Fruit fly (Drosophila melanogaster) whole organism, prepupa: ENCODE data around the gene Jarid2.

ENCODE experiments used
- CG10631 ChIP-seq: fragments of 200-800 bp; sonication (Bioruptor generic); optimal IDR thresholded peaks from 2 replicates; lab custom pipeline; 2016; ENCODE audit warnings: missing biosample characterization, missing genetic modification characterization
- CG10669 ChIP-seq: fragments of 200-800 bp; sonication (Bioruptor generic); optimal IDR thresholded peaks from 3 replicates; lab custom pipeline; 2018; ENCODE audit warnings: missing biosample characterization, mild to moderate bottlenecking, missing genetic modification characterization, moderate library complexity
- CG11294 ChIP-seq: fragments of 200-800 bp; sonication (Bioruptor generic); IDR thresholded peaks from 2 replicates; pipeline ENCODE4 v1.3.6; 2022; ENCODE audit warnings: missing biosample characterization, missing genetic modification characterization
- CG11762 ChIP-seq: fragments of 200-800 bp; sonication (Bioruptor generic); optimal IDR thresholded peaks from 3 replicates; lab custom pipeline; 2016; ENCODE audit warnings: missing biosample characterization, missing genetic modification characterization; ENCODE audit not compliant: insufficient read depth
- CG11902 ChIP-seq: fragments of 200-800 bp; sonication (Bioruptor generic); optimal IDR thresholded peaks from 3 replicates; lab custom pipeline; 2016; ENCODE audit warnings: missing biosample characterization, missing genetic modification characterization
- CG15336 ChIP-seq: fragments of 200-800 bp; sonication (Bioruptor generic); IDR thresholded peaks from 2 replicates; pipeline ENCODE4 v1.3.6; 2022; ENCODE audit warnings: missing biosample characterization, missing genetic modification characterization
- CG1621 ChIP-seq: fragments of 200-800 bp; sonication (Bioruptor generic); optimal IDR thresholded peaks from 3 replicates; lab custom pipeline; 2018; ENCODE audit warnings: missing biosample characterization, mild to moderate bottlenecking, missing genetic modification characterization
- CG16779 ChIP-seq: fragments of 200-800 bp; sonication (Bioruptor generic); optimal IDR thresholded peaks from 3 replicates; lab custom pipeline; 2017; ENCODE audit warnings: missing biosample characterization, mild to moderate bottlenecking, missing genetic modification characterization
- CG32006 ChIP-seq: fragments of 200-800 bp; sonication (Bioruptor generic); optimal IDR thresholded peaks from 3 replicates; lab custom pipeline; 2017; ENCODE audit warnings: missing biosample characterization, mild to moderate bottlenecking, missing genetic modification characterization
- CG34406 ChIP-seq: fragments of 200-800 bp; sonication (Bioruptor generic); optimal IDR thresholded peaks from 3 replicates; lab custom pipeline; 2016; ENCODE audit warnings: missing biosample characterization, missing genetic modification characterization
- CG4318 ChIP-seq: fragments of 200-800 bp; sonication (Bioruptor generic); optimal IDR thresholded peaks from 3 replicates; lab custom pipeline; 2017; ENCODE audit warnings: missing biosample characterization, mild to moderate bottlenecking, missing genetic modification characterization
- CG6276 ChIP-seq: fragments of 200-800 bp; sonication (Bioruptor generic); optimal IDR thresholded peaks from 2 replicates; lab custom pipeline; 2017; ENCODE audit warnings: missing biosample characterization, mild to moderate bottlenecking, missing genetic modification characterization
- CG6854 ChIP-seq: fragments of 200-800 bp; sonication (Bioruptor generic); optimal IDR thresholded peaks from 2 replicates; lab custom pipeline; 2017; ENCODE audit warnings: missing biosample characterization, mild to moderate bottlenecking, missing genetic modification characterization
- CG7368 ChIP-seq: fragments of 200-800 bp; sonication (Bioruptor generic); optimal IDR thresholded peaks from 3 replicates; lab custom pipeline; 2016; ENCODE audit warnings: missing biosample characterization, missing genetic modification characterization
- CG8119 ChIP-seq: fragments of 200-800 bp; sonication (Bioruptor generic); IDR thresholded peaks from 3 replicates; pipeline ENCODE4 v1.3.6; 2022; ENCODE audit warnings: missing biosample characterization, missing genetic modification characterization
- CG8319 ChIP-seq: fragments of 200-800 bp; sonication (Bioruptor generic); optimal IDR thresholded peaks from 3 replicates; lab custom pipeline; 2016; ENCODE audit warnings: missing biosample characterization, missing genetic modification characterization
- CG8632 ChIP-seq: fragments of 200-800 bp; sonication (Bioruptor generic); optimal IDR thresholded peaks from 3 replicates; lab custom pipeline; 2016; ENCODE audit warnings: missing biosample characterization, missing genetic modification characterization
- CG9139 ChIP-seq: fragments of 200-800 bp; sonication (Bioruptor generic); optimal IDR thresholded peaks from 3 replicates; lab custom pipeline; 2017; ENCODE audit warnings: missing biosample characterization, mild to moderate bottlenecking, missing genetic modification characterization
- Ets96B ChIP-seq: fragments of 200-800 bp; optimal IDR thresholded peaks from 2 replicates; lab custom pipeline; 2019; ENCODE audit warnings: missing biosample characterization, mild to moderate bottlenecking, missing genetic modification characterization, moderate library complexity
- Lpt ChIP-seq: fragments of 200-800 bp; sonication (Bioruptor generic); optimal IDR thresholded peaks from 3 replicates; lab custom pipeline; 2016; ENCODE audit warnings: missing biosample characterization, missing genetic modification characterization
- Met ChIP-seq: fragments of 200-800 bp; sonication (Bioruptor generic); optimal IDR thresholded peaks from 3 replicates; lab custom pipeline; 2016; ENCODE audit warnings: missing biosample characterization, missing genetic modification characterization
- Smox ChIP-seq: fragments of 200-800 bp; sonication (Bioruptor generic); optimal IDR thresholded peaks from 3 replicates; lab custom pipeline; 2016; ENCODE audit warnings: missing biosample characterization, missing genetic modification characterization
- achi ChIP-seq: fragments of 200-800 bp; sonication (Bioruptor generic); optimal IDR thresholded peaks from 3 replicates; lab custom pipeline; 2016; ENCODE audit warnings: missing biosample characterization, missing genetic modification characterization
- cyc ChIP-seq: fragments of 200-800 bp; sonication (Bioruptor generic); optimal IDR thresholded peaks from 3 replicates; lab custom pipeline; 2016; ENCODE audit warnings: missing biosample characterization, missing genetic modification characterization
- dsx ChIP-seq: fragments of 200-800 bp; optimal IDR thresholded peaks from 3 replicates; lab custom pipeline; 2019; ENCODE audit warnings: missing biosample characterization, mild to moderate bottlenecking, missing genetic modification characterization, moderate library complexity; ENCODE audit not compliant: poor library complexity, severe bottlenecking
- eg ChIP-seq: fragments of 200-800 bp; sonication (Bioruptor generic); IDR thresholded peaks from 3 replicates; pipeline ENCODE4 v1.3.6; 2022; ENCODE audit warnings: missing biosample characterization, missing genetic modification characterization
- fkh ChIP-seq: fragments of 200-800 bp; sonication (Bioruptor generic); optimal IDR thresholded peaks from 3 replicates; lab custom pipeline; 2017; ENCODE audit warnings: missing biosample characterization, mild to moderate bottlenecking, missing genetic modification characterization, moderate library complexity
- svp ChIP-seq: fragments of 200-800 bp; sonication (Bioruptor generic); peaks from one replicate; lab custom pipeline; 2016; ENCODE audit warnings: missing biosample characterization, missing genetic modification characterization
- topi ChIP-seq: fragments of 200-800 bp; sonication (Bioruptor generic); optimal IDR thresholded peaks from 3 replicates; lab custom pipeline; 2016; ENCODE audit warnings: missing biosample characterization, missing genetic modification characterization
- vri ChIP-seq: fragments of 200-800 bp; sonication (Bioruptor generic); optimal IDR thresholded peaks from 3 replicates; lab custom pipeline; 2016; ENCODE audit warnings: missing biosample characterization, mild to moderate bottlenecking, missing genetic modification characterization

The Jarid2 gene

DNA sequence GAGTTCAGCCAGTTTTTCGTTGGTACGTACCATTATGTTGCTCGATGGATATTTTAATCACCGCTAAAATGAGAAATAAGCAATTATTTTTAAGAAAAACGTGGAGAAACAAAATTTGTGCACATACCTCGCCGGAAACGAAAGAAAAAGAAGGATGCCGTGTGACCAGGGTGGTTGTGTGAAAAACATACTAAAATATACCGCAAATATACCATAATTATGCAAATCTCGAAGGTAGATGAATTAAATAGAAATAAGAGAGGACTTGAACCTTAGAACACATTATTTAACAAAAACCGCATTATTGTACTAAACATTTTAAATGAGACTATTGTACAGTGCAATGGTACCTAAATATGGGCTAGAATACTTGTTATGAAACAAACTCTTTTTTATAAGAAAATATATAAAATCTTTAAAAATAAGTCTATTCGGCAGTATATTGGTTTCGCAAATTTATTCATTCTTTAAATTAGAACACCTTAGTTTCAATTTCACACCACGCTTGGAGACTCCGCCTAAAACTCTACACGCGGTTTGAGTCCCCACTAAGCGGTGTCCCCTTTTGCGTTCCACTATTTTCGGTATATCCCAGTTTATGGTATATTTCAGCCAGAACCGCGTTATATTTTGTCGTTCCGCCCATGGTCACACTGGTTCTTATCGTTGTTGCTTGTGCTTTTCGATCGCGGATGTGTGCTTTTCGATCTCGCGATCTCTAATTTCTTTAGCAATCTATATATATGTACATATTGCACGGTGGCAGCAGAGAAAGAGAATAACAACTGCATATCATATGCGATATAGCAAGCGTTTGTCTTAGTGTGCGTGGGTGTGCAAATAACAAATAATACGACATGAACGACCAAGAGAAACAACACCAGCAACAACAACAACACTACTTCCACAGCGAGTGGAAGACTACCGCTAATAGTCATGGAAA lies 46.9 kb upstream of the Jarid2 start, which contains the start of the genes RpS17 and MTF-1 (continued):
- TF ChIP-seq Smox (GFP tag; lab: Kevin White, UChicago) (peak; percentile 54), Ets96B (tag; lab: Kevin White, UChicago) (peak; percentile 6), Lpt (GFP tag; lab: Kevin White, UChicago) (no peak), CG11762 (GFP tag; lab: Kevin White, UChicago) (no peak), dsx (GFP tag; lab: Kevin White, UChicago) (peak; percentile 11), CG4318 (GFP tag; lab: Kevin White, UChicago) (no peak), vri (GFP tag; lab: Kevin White, UChicago) (peak; percentile 69), CG1621 (tag; lab: Kevin White, UChicago) (peak; percentile 53), fkh (GFP tag; lab: Kevin White, UChicago) (no peak), CG6854 (GFP tag; lab: Kevin White, UChicago) (peak; percentile 82), CG9139 (GFP tag; lab: Kevin White, UChicago) (peak; percentile 57), Met (GFP tag; lab: Kevin White, UChicago) (peak; percentile 67), achi (GFP tag; lab: Kevin White, UChicago) (peak; percentile 48), CG8119 (GFP tag; lab: Robert Waterston, UW) (peak; percentile 40; the same call in 1 of the 3 replicates), cyc (GFP tag; lab: Kevin White, UChicago) (peak; percentile 40), CG7368 (peak; percentile 11), CG8319 (GFP tag; lab: Kevin White, UChicago) (no peak), eg (peak; percentile 59), topi (GFP tag; lab: Kevin White, UChicago) (peak; percentile 54), CG32006 (no peak), CG11294 (GFP tag; lab: Robert Waterston, UW) (no peak), CG10631 (GFP tag; lab: Kevin White, UChicago) (no peak), CG16779 (tag; lab: Kevin White, UChicago) (peak; percentile 28), CG10669 (GFP tag; lab: Kevin White, UChicago) (peak; percentile 24)

DNA sequence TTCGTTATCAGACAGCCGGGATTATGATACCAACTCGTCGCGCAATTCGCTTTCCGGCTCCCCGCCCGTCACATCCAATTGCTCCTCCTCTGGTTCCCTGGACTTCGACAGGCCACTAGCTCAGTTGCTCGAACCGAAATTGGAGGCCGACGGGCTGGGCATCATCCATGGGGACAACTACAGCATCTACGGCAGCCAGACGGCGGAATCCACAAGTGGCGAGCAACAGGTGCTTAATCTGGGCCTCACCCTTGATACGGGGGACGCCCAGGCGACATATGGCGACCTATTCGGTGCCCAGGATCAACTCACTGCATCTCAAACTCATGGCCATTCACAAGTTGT lies 46.3 kb upstream of the Jarid2 start:
- no peak for TF ChIP-seq CG11902 (GFP tag; lab: Kevin White, UChicago)
- TF ChIP-seq CG6276 (GFP tag; lab: Kevin White, UChicago), result no peak
- peak; percentile 57 for TF ChIP-seq svp (GFP tag; lab: Kevin White, UChicago)
- TF ChIP-seq CG16779 (tag; lab: Kevin White, UChicago), result no peak

- TF ChIP-seq CG34406 (GFP tag; lab: Kevin White, UChicago), result no peak
- peak; percentile 20; the same call in 1 of the 2 replicates for TF ChIP-seq CG15336
These were observed 44.8 kb upstream of the Jarid2 start for dm6 chr3L:9431848-9432623.

- no peak for TF ChIP-seq CG8632 (GFP tag; lab: Kevin White, UChicago)
- TF ChIP-seq dsx (GFP tag; lab: Kevin White, UChicago), result peak; percentile 72
- TF ChIP-seq, all 60 proteins: peak for 1
These were observed 43.8 kb upstream of the Jarid2 start for dm6 chr3L:9432810-9433587.
